Worm (Caenorhabditis elegans) whole organism, L2 larva: ENCODE measurements around the gene daf-38.

ENCODE experiments used
- ama-1 ChIP-seq: fragments of 150-350 bp; optimal IDR thresholded peaks from 2 replicates; lab custom pipeline; 2018; ENCODE audit warnings: inconsistent platforms
- blmp-1 ChIP-seq: sonication (generic microtip); optimal IDR thresholded peaks from 2 replicates; lab custom pipeline; 2017; ENCODE audit warnings: missing genetic modification characterization, mild to moderate bottlenecking, missing compliant biosample characterization, antibody characterized with exemption, moderate library complexity; ENCODE audit not compliant: insufficient read depth
- mab-5 ChIP-seq: fragments of 150-350 bp; optimal IDR thresholded peaks from 2 replicates; lab custom pipeline; 2014; ENCODE audit warnings: missing biosample characterization, missing genetic modification characterization
- nhr-11 ChIP-seq: fragments of 150-350 bp; optimal IDR thresholded peaks from 2 replicates; lab custom pipeline; 2014; ENCODE audit warnings: missing biosample characterization, missing genetic modification characterization
- nhr-25 ChIP-seq: fragments of 150-350 bp; sonication (generic microtip); optimal IDR thresholded peaks from 3 replicates; lab custom pipeline; 2014; ENCODE audit warnings: missing biosample characterization, missing genetic modification characterization
- unc-39 ChIP-seq: fragments of 150-350 bp; optimal IDR thresholded peaks from 2 replicates; lab custom pipeline; 2014; ENCODE audit warnings: missing biosample characterization, missing genetic modification characterization
- unc-55 ChIP-seq: fragments of 150-350 bp; sonication (generic microtip); optimal IDR thresholded peaks from 3 replicates; lab custom pipeline; 2014; ENCODE audit warnings: missing biosample characterization, missing genetic modification reagents, missing genetic modification characterization
- unc-62 ChIP-seq: fragments of 150-350 bp; optimal IDR thresholded peaks from 2 replicates; lab custom pipeline; 2014; ENCODE audit warnings: missing biosample characterization, missing genetic modification reagents, missing genetic modification characterization

DNA sequence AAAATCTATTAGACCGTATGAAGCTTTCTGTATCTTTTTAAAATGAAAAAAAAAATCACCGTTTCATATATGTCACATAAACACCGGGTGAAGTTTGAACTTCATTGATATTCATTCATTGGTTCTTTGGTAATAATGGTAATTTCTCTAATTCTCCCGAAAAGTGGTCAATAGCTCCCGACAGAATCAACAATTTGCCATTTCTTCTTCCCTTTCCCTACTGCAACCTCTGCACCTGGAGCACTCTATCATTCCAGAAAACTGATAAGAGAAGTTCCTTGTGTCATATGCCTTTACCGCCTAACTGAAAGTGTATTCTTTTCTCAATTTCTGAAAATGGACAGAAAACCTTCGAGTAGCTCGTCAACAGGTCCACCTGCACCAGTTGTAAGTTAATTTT is 29.8 kb downstream of the daf-38 start, which contains the start of gene Y105C5A.24:
- no peak for TF ChIP-seq mab-5
- no peak for TF ChIP-seq unc-55 (GFP tag; lab: Kevin White, UChicago)
- TF ChIP-seq unc-39 (tag; lab: Kevin White, UChicago): no peak
- no peak for TF ChIP-seq ama-1 (lab: Kevin White, UChicago)
- no peak for TF ChIP-seq nhr-11 (tag; lab: Kevin White, UChicago)
- TF ChIP-seq unc-62 (GFP tag; lab: Kevin White, UChicago): no peak
- no peak for TF ChIP-seq blmp-1 (tag; lab: Kevin White, UChicago)
- no peak for TF ChIP-seq nhr-25
